Worm (Caenorhabditis elegans) whole organism, midembryonic: ENCODE measurements around the gene F55B11.2.
"Not testable (repeated sequence)": the region's sequence is repeated elsewhere in the genome, so short reads cannot be mapped to it uniquely, and the experiment has no call there.

Experiments used
- T22C8.4 ChIP-seq: fragments of 200-800 bp; sonication (Bioruptor generic); IDR thresholded peaks from 2 replicates; pipeline ENCODE4 v1.3.6; 2022; ENCODE audit warnings: missing genetic modification characterization, missing compliant biosample characterization
- cog-1 ChIP-seq: sonication (generic microtip); optimal IDR thresholded peaks from 2 replicates; lab custom pipeline; 2016; ENCODE audit warnings: missing genetic modification characterization, missing compliant biosample characterization
- flt-1 ChIP-seq: fragments of 200-800 bp; sonication (Bioruptor generic); IDR thresholded peaks from 2 replicates; pipeline ENCODE4 v1.3.6; 2022; ENCODE audit warnings: missing genetic modification characterization, missing compliant biosample characterization
- klf-2 ChIP-seq: fragments of 200-800 bp; sonication (Bioruptor generic); conservative IDR thresholded peaks from 2 replicates; pipeline ENCODE4 v1.3.6; 2022; ENCODE audit warnings: missing genetic modification reagents, missing genetic modification characterization, missing compliant biosample characterization
- med-1 ChIP-seq: sonication (generic microtip); optimal IDR thresholded peaks from 2 replicates; lab custom pipeline; 2017; ENCODE audit warnings: missing genetic modification characterization, mild to moderate bottlenecking, missing compliant biosample characterization, antibody characterized with exemption, missing genetic modification reagents; ENCODE audit not compliant: insufficient read depth
- ref-1 ChIP-seq: fragments of 200-800 bp; sonication (Bioruptor generic); conservative IDR thresholded peaks from 2 replicates; pipeline ENCODE4 v1.3.6; 2022; ENCODE audit warnings: missing genetic modification reagents, missing genetic modification characterization, missing compliant biosample characterization
- tab-1 ChIP-seq: fragments of 200-800 bp; sonication (Bioruptor generic); IDR thresholded peaks from 2 replicates; pipeline ENCODE4 v1.3.6; 2022; ENCODE audit warnings: missing genetic modification characterization, missing compliant biosample characterization
- ztf-23 ChIP-seq: fragments of 200-800 bp; sonication (Bioruptor generic); IDR thresholded peaks from 2 replicates; pipeline ENCODE4 v1.3.6; 2022; ENCODE audit warnings: missing genetic modification reagents, missing genetic modification characterization, missing compliant biosample characterization
- ztf-29 ChIP-seq: fragments of 200-800 bp; sonication (Bioruptor generic); IDR thresholded peaks from 2 replicates; pipeline ENCODE4 v1.3.6; 2022; ENCODE audit warnings: missing genetic modification reagents, missing genetic modification characterization, missing compliant biosample characterization

F55B11.2 gene

ce11 chrIV:14435902-14436301, 12.8 kb upstream of the F55B11.2 start:
- TF ChIP-seq T22C8.4 (GFP tag; lab: Robert Waterston, UW) (no peak), med-1 (no peak), tab-1 (GFP tag; lab: Robert Waterston, UW) (no peak), klf-2 (GFP tag; lab: Robert Waterston, UW) (no peak), ztf-29 (GFP tag; lab: Robert Waterston, UW) (no peak), flt-1 (no peak), ref-1 (GFP tag; lab: Robert Waterston, UW) (no peak), cog-1 (tag; lab: Kevin White, UChicago) (no peak), ztf-23 (GFP tag; lab: Robert Waterston, UW) (no peak)

- TF ChIP-seq flt-1 (no peak), ref-1 (GFP tag; lab: Robert Waterston, UW) (no peak), klf-2 (GFP tag; lab: Robert Waterston, UW) (no peak), ztf-23 (GFP tag; lab: Robert Waterston, UW) (no peak), med-1 (no peak)
These were observed 7.8 kb upstream of the F55B11.2 start, which contains the start of gene F55B11.4 for ce11 chrIV:14430853-14431252. Gene F55B11.4, minus strand, starts transcription at chrIV:14430920.

- TF ChIP-seq ref-1 (GFP tag; lab: Robert Waterston, UW); flt-1; cog-1 (tag; lab: Kevin White, UChicago): not testable (repeated sequence)
These were observed 4.3 kb upstream of the F55B11.2 start, which contains the start of gene F55B11.5 for ce11 chrIV:14427395-14427794. Gene F55B11.5, plus strand, starts transcription at chrIV:14427695.

ce11 chrIV:14424396-14424795, 1.3 kb upstream of the F55B11.2 start, which contains the start of gene F55B11.3:
Gene F55B11.3, plus strand, starts transcription at chrIV:14424696.
- TF ChIP-seq cog-1 (tag; lab: Kevin White, UChicago), result no peak
- no peak for TF ChIP-seq flt-1
- TF ChIP-seq T22C8.4 (GFP tag; lab: Robert Waterston, UW), result no peak
- no peak for TF ChIP-seq ref-1 (GFP tag; lab: Robert Waterston, UW)

ce11 chrIV:14421938-14422337, 1.2 kb downstream of the F55B11.2 start, which contains the start of gene F55B11.7:
Gene F55B11.7, minus strand, starts transcription at chrIV:14422038.
- no peak for TF ChIP-seq cog-1 (tag; lab: Kevin White, UChicago)
- TF ChIP-seq ztf-29 (GFP tag; lab: Robert Waterston, UW), result no peak
- no peak for TF ChIP-seq T22C8.4 (GFP tag; lab: Robert Waterston, UW)
- TF ChIP-seq med-1, result no peak
- TF ChIP-seq ref-1 (GFP tag; lab: Robert Waterston, UW), result no peak
- no peak for TF ChIP-seq flt-1
- no peak for TF ChIP-seq ztf-23 (GFP tag; lab: Robert Waterston, UW)
- no peak for TF ChIP-seq tab-1 (GFP tag; lab: Robert Waterston, UW)
- no peak for TF ChIP-seq klf-2 (GFP tag; lab: Robert Waterston, UW)

- TF ChIP-seq T22C8.4 (GFP tag; lab: Robert Waterston, UW) (no peak), ztf-29 (GFP tag; lab: Robert Waterston, UW) (no peak), flt-1 (no peak), cog-1 (tag; lab: Kevin White, UChicago) (no peak), klf-2 (GFP tag; lab: Robert Waterston, UW) (no peak), ref-1 (GFP tag; lab: Robert Waterston, UW) (no peak), tab-1 (GFP tag; lab: Robert Waterston, UW) (no peak), med-1 (no peak), ztf-23 (GFP tag; lab: Robert Waterston, UW) (no peak)
These were observed 6.0 kb downstream of the F55B11.2 start, which contains the start of gene F55B11.6 for ce11 chrIV:14417128-14417527. Gene F55B11.6, minus strand, starts transcription at chrIV:14417228.

ce11 chrIV:14414200-14414599, 8.9 kb downstream of the F55B11.2 start:
- no peak for TF ChIP-seq flt-1
- no peak for TF ChIP-seq tab-1 (GFP tag; lab: Robert Waterston, UW)
- TF ChIP-seq cog-1 (tag; lab: Kevin White, UChicago), result no peak
- TF ChIP-seq ztf-23 (GFP tag; lab: Robert Waterston, UW), result no peak
- TF ChIP-seq med-1, result no peak
- no peak for TF ChIP-seq klf-2 (GFP tag; lab: Robert Waterston, UW)
- no peak for TF ChIP-seq T22C8.4 (GFP tag; lab: Robert Waterston, UW)
- no peak for TF ChIP-seq ztf-29 (GFP tag; lab: Robert Waterston, UW)
- no peak for TF ChIP-seq ref-1 (GFP tag; lab: Robert Waterston, UW)

ce11 chrIV:14413386-14413785, 9.7 kb downstream of the F55B11.2 start:
- TF ChIP-seq cog-1 (tag; lab: Kevin White, UChicago), result no peak
- TF ChIP-seq tab-1 (GFP tag; lab: Robert Waterston, UW), result no peak
- TF ChIP-seq med-1, result no peak
- no peak for TF ChIP-seq ref-1 (GFP tag; lab: Robert Waterston, UW)
- TF ChIP-seq flt-1, result no peak
- TF ChIP-seq klf-2 (GFP tag; lab: Robert Waterston, UW), result no peak
- no peak for TF ChIP-seq ztf-23 (GFP tag; lab: Robert Waterston, UW)
- TF ChIP-seq ztf-29 (GFP tag; lab: Robert Waterston, UW), result no peak
- TF ChIP-seq T22C8.4 (GFP tag; lab: Robert Waterston, UW), result no peak

- TF ChIP-seq cog-1 (tag; lab: Kevin White, UChicago) (no peak), ztf-23 (GFP tag; lab: Robert Waterston, UW) (no peak), T22C8.4 (GFP tag; lab: Robert Waterston, UW) (no peak), ref-1 (GFP tag; lab: Robert Waterston, UW) (no peak), med-1 (no peak)
These were observed 10.4 kb downstream of the F55B11.2 start, which contains the start of gene xdh-1 for ce11 chrIV:14412655-14413054. Gene xdh-1, minus strand, starts transcription at chrIV:14412894.

- no peak for TF ChIP-seq klf-2 (GFP tag; lab: Robert Waterston, UW)
- no peak for TF ChIP-seq T22C8.4 (GFP tag; lab: Robert Waterston, UW)
- TF ChIP-seq flt-1, result no peak
- TF ChIP-seq cog-1 (tag; lab: Kevin White, UChicago), result no peak
- TF ChIP-seq ztf-29 (GFP tag; lab: Robert Waterston, UW), result no peak
- TF ChIP-seq med-1, result no peak
- TF ChIP-seq ref-1 (GFP tag; lab: Robert Waterston, UW), result no peak
- TF ChIP-seq ztf-23 (GFP tag; lab: Robert Waterston, UW), result no peak
- no peak for TF ChIP-seq tab-1 (GFP tag; lab: Robert Waterston, UW)
These were observed 14.5 kb downstream of the F55B11.2 start for ce11 chrIV:14408569-14408968.
